Fruit fly (Drosophila melanogaster): ENCODE results near the gene CG15483.

DNA sequence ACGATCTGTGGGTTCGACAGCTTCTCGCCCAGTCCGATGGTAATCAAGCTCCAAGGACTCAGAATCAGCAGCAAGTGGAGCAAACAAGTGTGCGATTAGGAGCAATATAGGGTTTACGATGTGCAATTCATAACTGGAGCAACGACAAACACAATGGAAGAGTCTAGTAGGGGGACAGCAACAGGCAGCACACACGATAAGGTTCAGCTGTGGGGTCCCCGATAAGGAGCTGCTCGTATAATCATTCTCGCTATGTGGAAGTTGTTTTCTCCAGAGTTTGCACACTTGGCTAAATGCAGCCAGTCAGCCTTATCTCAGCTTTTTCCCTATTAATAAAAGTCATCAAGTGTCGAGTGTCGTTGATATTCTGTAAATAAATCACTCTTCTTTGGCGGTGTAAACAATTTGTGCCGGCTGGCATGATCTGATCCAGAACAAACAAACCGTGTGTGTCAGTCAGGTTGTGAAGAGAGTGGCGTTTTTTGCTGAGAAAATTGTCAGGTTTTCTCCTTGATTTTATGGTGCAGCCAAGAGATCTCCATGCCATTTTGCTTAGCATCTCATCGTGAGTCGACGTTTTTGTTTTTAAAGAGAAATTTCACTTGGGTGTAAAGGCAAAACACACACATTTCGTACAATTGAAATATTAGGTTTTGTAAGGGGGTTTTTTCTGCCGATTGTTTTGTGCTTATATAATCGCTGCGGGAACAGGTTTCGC lies 41.8 kb downstream of the CG15483 start:
- TF ChIP-seq CG6163 (GFP tag; IDR thresholded peaks at IDR 0.05) (0 out of 3 replicates have a peak, but pooled peaks have one; percentile 41), CG4318 (GFP tag; optimal IDR thresholded peaks at IDR 0.05) (no peak), dsx (GFP tag; optimal IDR thresholded peaks at IDR 0.05; ENCODE audit: poor library complexity, severe bottlenecking) (no peak), CG11762 (GFP tag; optimal IDR thresholded peaks at IDR 0.05; ENCODE audit: insufficient read depth) (no peak), CG31627 (GFP tag; optimal IDR thresholded peaks at IDR 0.05) (no peak), dac (GFP tag; optimal IDR thresholded peaks at IDR 0.05) (no peak), CG34406 (GFP tag; optimal IDR thresholded peaks at IDR 0.05) (no peak), CG16779 (tag; optimal IDR thresholded peaks at IDR 0.05) (peak; percentile 14)
